Fruit fly (Drosophila melanogaster) whole organism: ENCODE measurements around the gene CG2691.

ENCODE experiments used
- CG8478 ChIP-seq: fragments of >200 bp; optimal IDR thresholded peaks from 2 replicates; lab custom pipeline; 2018; ENCODE audit warnings: inconsistent platforms
- Dll ChIP-seq: fragments of >200 bp; optimal IDR thresholded peaks from 2 replicates; lab custom pipeline; 2017
- EcR ChIP-seq, 2 experiments: fragments of >200 bp; optimal IDR thresholded peaks; 2 replicates each; lab custom pipeline; 2017; ENCODE audit warnings: missing biosample characterization in 2 of 2, missing genetic modification characterization in 2 of 2, missing genetic modification reagents in 2 of 2
- pan ChIP-seq: fragments of >200 bp; optimal IDR thresholded peaks from 2 replicates; lab custom pipeline; 2017
- psq ChIP-seq: fragments of >200 bp; optimal IDR thresholded peaks from 2 replicates; lab custom pipeline; 2017
- usp ChIP-seq: fragments of >200 bp; optimal IDR thresholded peaks from 2 replicates; lab custom pipeline; 2017; ENCODE audit warnings: missing biosample characterization, missing genetic modification characterization, mixed read lengths

The CG2691 gene

dm6 chrX:13641115-13641890, 17.1 kb upstream of the CG2691 start:
- no peak for TF ChIP-seq CG8478 (lab: Kevin White, UChicago)

dm6 chrX:13640692-13641011, 16.4 kb upstream of the CG2691 start:
- TF ChIP-seq pan (no peak), psq (no peak), usp (GFP tag; lab: Kevin White, UChicago) (no peak), CG8478 (lab: Kevin White, UChicago) (no peak), Dll (lab: Kevin White, UChicago) (no peak), EcR (GFP tag; optimal IDR thresholded peaks at IDR 0.05; lab: Kevin White, UChicago) (no peak)

DNA sequence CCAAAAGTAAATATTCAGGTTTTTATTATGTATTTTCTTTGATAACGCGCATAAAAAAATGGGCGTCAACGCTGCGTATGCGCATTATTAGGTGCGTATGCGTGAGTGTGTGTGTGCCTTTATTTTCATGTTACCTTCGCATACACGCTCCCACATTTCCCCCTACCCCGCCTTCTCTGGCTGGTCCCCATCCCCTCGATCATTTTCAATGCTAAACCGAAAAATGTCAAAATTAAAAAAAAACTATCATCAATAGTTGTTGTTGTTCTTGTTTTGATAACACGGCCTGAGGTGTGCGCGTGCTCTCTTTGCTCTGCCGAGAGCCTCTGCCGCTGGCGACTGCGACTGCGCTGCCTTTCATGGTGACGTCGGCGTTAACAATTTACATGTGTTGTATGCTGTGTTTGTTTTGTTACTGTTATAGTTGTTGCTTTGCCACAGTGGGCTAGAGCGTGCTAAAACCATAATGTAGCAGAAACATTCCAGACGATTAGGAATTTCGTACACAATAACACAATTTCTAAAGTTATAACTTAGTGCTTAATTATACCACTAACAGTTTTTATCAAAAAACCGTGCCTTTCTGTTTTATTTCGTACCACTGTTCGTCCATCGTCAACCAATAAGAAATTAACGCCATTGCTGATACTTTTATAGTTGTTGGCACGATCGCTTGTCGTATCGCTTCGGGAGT, 15.9 kb upstream of the CG2691 start:
- TF ChIP-seq pan (no peak), CG8478 (lab: Kevin White, UChicago) (no peak), EcR (GFP tag; optimal IDR thresholded peaks at IDR 0.05; lab: Kevin White, UChicago) (no peak), psq (no peak), Dll (lab: Kevin White, UChicago) (no peak), usp (GFP tag; lab: Kevin White, UChicago) (no peak)

- TF ChIP-seq pan (no peak), CG8478 (lab: Kevin White, UChicago) (no peak), psq (no peak), EcR (GFP tag; optimal IDR thresholded peaks at IDR 0.05; lab: Kevin White, UChicago) (no peak), usp (GFP tag; lab: Kevin White, UChicago) (no peak), Dll (lab: Kevin White, UChicago) (no peak)
These were observed 13.4 kb upstream of the CG2691 start for dm6 chrX:13637588-13637987.

- TF ChIP-seq pan (no peak), psq (no peak), EcR (GFP tag; optimal IDR thresholded peaks at IDR 0.05; lab: Kevin White, UChicago) (no peak), Dll (lab: Kevin White, UChicago) (no peak), CG8478 (lab: Kevin White, UChicago) (no peak), usp (GFP tag; lab: Kevin White, UChicago) (no peak)
These were observed 12.6 kb upstream of the CG2691 start for dm6 chrX:13636810-13637209.

- no peak for TF ChIP-seq CG8478 (lab: Kevin White, UChicago)
- no peak for TF ChIP-seq usp (GFP tag; lab: Kevin White, UChicago)
- no peak for TF ChIP-seq EcR (GFP tag; optimal IDR thresholded peaks at IDR 0.05; lab: Kevin White, UChicago)
- TF ChIP-seq psq = no peak
- TF ChIP-seq pan = no peak
- no peak for TF ChIP-seq Dll (lab: Kevin White, UChicago)
These were observed 10.8 kb upstream of the CG2691 start for dm6 chrX:13635000-13635368.

dm6 chrX:13634254-13634999, 10.2 kb upstream of the CG2691 start:
- TF ChIP-seq Dll (lab: Kevin White, UChicago) (no peak), EcR (GFP tag; optimal IDR thresholded peaks at IDR 0.05; lab: Kevin White, UChicago) (no peak), CG8478 (lab: Kevin White, UChicago) (no peak), pan (no peak), psq (no peak)

- no peak for TF ChIP-seq pan
- no peak for TF ChIP-seq psq
- TF ChIP-seq CG8478 (lab: Kevin White, UChicago) = no peak
- no peak for TF ChIP-seq EcR (GFP tag; optimal IDR thresholded peaks at IDR 0.05; lab: Kevin White, UChicago)
- no peak for TF ChIP-seq Dll (lab: Kevin White, UChicago)
- no peak for TF ChIP-seq usp (GFP tag; lab: Kevin White, UChicago)
These were observed 9.2 kb upstream of the CG2691 start for dm6 chrX:13633298-13633891.

DNA sequence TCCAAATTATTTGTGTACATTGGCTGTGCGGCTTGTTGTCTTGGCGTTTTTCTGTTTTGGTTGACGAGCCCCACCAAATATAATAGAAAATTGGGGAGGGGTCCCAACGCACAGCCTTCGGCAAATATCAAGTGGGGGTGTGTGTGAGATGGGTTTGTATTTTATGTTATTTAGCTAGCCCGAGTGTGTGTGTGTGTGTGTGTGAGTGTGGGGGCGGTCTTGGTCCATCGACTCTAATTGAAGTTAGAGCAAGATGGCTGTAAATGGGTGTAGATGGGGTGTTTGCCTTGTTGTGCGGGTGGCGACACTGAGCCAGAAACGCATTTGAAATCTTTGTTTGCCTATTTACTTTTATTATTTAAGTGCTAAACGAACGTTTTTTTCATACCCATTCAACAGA, 8.4 kb upstream of the CG2691 start:
- TF ChIP-seq psq = no peak
- no peak for TF ChIP-seq EcR (GFP tag; optimal IDR thresholded peaks at IDR 0.05; lab: Kevin White, UChicago)
- TF ChIP-seq CG8478 (lab: Kevin White, UChicago) = no peak
- no peak for TF ChIP-seq pan
- no peak for TF ChIP-seq Dll (lab: Kevin White, UChicago)
- no peak for TF ChIP-seq usp (GFP tag; lab: Kevin White, UChicago)

DNA sequence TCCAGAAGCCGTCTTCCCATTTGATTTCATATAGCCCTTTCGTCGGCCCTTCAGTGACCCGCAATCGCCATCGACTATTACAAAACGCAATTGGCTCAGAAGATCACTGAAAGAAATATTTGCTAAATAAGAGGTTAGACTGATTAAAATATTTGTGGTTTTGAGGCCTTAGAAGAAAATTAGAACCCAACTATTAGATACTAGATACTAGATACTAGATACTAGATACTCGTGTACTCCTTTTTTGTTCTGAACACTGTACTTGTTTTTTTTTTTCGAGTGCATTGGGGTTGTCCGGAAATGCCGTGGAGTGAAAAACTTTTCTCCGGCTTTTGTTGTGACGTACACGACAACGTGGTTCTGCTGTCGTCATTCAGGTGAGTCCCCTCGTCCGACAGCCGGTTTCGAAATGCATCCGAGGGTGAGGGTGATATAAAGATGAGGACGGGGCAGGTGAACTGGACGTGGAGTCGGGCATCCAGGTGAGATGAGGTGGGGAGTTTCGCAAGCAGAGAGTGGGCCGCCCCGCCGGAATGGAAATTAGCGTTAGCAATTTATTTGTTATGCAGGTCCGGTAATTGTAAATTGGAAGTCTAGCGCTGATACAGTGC, 6.2 kb upstream of the CG2691 start:
- TF ChIP-seq usp (GFP tag; lab: Kevin White, UChicago) (no peak), EcR (GFP tag; optimal IDR thresholded peaks at IDR 0.05; lab: Kevin White, UChicago) (no peak), pan (no peak), CG8478 (lab: Kevin White, UChicago) (no peak), psq (no peak), Dll (lab: Kevin White, UChicago) (no peak)

DNA sequence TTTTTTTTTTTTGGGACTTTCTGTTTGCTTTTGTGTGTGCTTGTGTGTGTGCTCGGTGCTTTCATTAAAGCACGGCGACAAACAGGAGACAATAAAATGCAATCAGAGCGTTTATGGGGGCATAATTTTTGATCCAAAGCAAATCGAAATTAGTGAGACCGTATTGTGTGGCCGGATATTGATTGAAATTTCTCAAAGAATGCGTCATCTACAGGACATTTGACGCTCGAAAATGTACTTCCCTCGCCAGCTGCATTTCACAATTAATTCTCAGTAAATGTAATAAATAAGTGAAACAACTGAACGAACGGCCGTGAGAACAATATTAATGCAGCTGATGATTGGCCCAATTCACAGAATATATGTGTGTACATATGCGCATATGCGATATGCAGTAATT, 5.2 kb upstream of the CG2691 start:
- TF ChIP-seq CG8478 (lab: Kevin White, UChicago) = no peak
- no peak for TF ChIP-seq psq
- TF ChIP-seq pan = no peak
- no peak for TF ChIP-seq EcR (GFP tag; optimal IDR thresholded peaks at IDR 0.05; lab: Kevin White, UChicago)
- no peak for TF ChIP-seq Dll (lab: Kevin White, UChicago)
- TF ChIP-seq usp (GFP tag; lab: Kevin White, UChicago) = no peak
